Worm (Caenorhabditis elegans): ENCODE measurements around the gene ndus-8.
A peak's percentile ranks its signal among the peaks of the same experiment; 100 is the strongest.

The ndus-8 gene

DNA sequence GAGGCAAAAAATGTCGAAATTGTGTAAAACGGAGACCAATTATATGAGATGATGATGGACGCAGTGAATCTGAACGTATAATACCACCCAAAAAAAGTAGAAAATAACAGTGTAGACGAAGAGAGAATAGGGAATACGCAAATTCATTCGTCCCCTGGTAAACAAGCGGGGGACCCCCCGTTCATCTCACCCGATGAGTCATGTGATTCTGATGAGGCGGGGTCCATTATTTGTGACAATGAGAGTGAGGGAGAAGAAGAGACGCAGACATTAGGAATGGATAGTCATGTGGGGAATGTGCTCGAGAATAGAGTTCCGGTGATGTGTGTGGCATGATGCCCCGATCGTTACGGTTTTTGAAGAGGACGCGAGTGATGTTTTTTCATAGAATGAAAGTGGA lies 38.1 kb upstream of the ndus-8 start (continued):
- TF ChIP-seq fkh-4 (tag; optimal IDR thresholded peaks at IDR 0.05; ENCODE audit: borderline replicate concordance) (no peak), snu-23 (GFP tag; optimal IDR thresholded peaks at IDR 0.05) (peak; percentile 76), dpl-1 (GFP tag; optimal IDR thresholded peaks at IDR 0.05) (peak; percentile 24 to 58 (median 58)), nhr-84 (tag; optimal IDR thresholded peaks at IDR 0.05) (no peak), rnt-1 (tag; optimal IDR thresholded peaks at IDR 0.05) (peak; percentile 47), nhr-71 (tag; optimal IDR thresholded peaks at IDR 0.05) (peak; percentile 84), unc-62 (GFP tag; optimal IDR thresholded peaks at IDR 0.05) (no peak), jun-1 (tag; optimal IDR thresholded peaks at IDR 0.05) (peak; percentile 9), irx-1 (tag; optimal IDR thresholded peaks at IDR 0.05) (peak; percentile 24), ceh-82 (tag; optimal IDR thresholded peaks at IDR 0.05) (no peak), lin-13 (GFP tag; optimal IDR thresholded peaks at IDR 0.05) (peak; percentile 62), unc-86 (tag; optimal IDR thresholded peaks at IDR 0.05) (peak; percentile 50), snpc-4 (tag; optimal IDR thresholded peaks at IDR 0.05) (peak; percentile 2), aly-2 (tag; optimal IDR thresholded peaks at IDR 0.05) (no peak), efl-1 (optimal IDR thresholded peaks at IDR 0.05) (peak; percentile 27 to 60), efl-1 (GFP tag; optimal IDR thresholded peaks at IDR 0.05 in 1 of 2) (peak; percentile 56 to 96), C16A3.4 (tag; optimal IDR thresholded peaks at IDR 0.05) (peak; percentile 21), tlp-1 (tag; optimal IDR thresholded peaks at IDR 0.05) (no peak), nhr-90 (tag; optimal IDR thresholded peaks at IDR 0.05; ENCODE audit: poor library complexity) (peak; percentile 57), xbp-1 (tag; optimal IDR thresholded peaks at IDR 0.05) (peak; percentile 44), nhr-11 (tag; optimal IDR thresholded peaks at IDR 0.05) (no peak), lsy-2 (tag; optimal IDR thresholded peaks at IDR 0.05) (peak; percentile 38 to 61), zip-4 (GFP tag; optimal IDR thresholded peaks at IDR 0.05) (no peak), ceh-88 (GFP tag; IDR thresholded peaks at IDR 0.05) (0 out of 2 replicates have a peak, but pooled peaks have one; percentile 32), fkh-8 (tag; optimal IDR thresholded peaks at IDR 0.05) (no peak), ztf-11 (tag; optimal IDR thresholded peaks at IDR 0.05) (peak in 1 of 2 experiments; percentile 58), pqm-1 (tag; optimal IDR thresholded peaks at IDR 0.05) (no peak), mab-9 (GFP tag; IDR thresholded peaks at IDR 0.05) (no peak), skn-1 (tag; optimal IDR thresholded peaks at IDR 0.05) (peak; percentile 65), hpl-2 (GFP tag; optimal IDR thresholded peaks at IDR 0.05) (no peak), mep-1 (tag; optimal IDR thresholded peaks at IDR 0.05) (peak; percentile 87), ets-5 (GFP tag; IDR thresholded peaks at IDR 0.05) (no peak), grh-1 (GFP tag; IDR thresholded peaks at IDR 0.05) (peak; percentile 60), pag-3 (tag; optimal IDR thresholded peaks at IDR 0.05; ENCODE audit: borderline replicate concordance, insufficient read depth) (no peak), lin-14 (GFP tag; optimal IDR thresholded peaks at IDR 0.05) (peak; percentile 93), nhr-20 (tag; optimal IDR thresholded peaks at IDR 0.05) (peak; percentile 84), zag-1 (tag; optimal IDR thresholded peaks at IDR 0.05) (no peak), nhr-47 (tag; optimal IDR thresholded peaks at IDR 0.05) (peak; percentile 55)

DNA sequence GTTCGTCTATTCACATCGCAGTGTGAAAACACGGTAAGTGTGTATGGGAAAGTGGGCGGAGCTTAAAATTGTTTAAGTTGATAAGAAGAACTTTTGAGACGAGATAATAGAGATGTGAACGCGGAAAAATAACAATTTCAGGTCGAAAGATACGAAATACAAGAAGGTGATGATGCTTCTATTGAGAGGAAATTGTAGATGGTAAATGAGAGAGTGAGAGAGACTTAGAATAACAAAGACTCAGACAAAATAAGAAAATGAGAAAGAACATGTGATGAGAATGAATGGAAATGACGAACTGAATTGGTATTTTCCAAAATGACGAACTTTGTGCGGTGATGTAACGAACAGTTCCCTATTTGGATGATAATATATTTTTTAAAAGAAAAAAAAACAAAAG lies 37.1 kb upstream of the ndus-8 start:
- TF ChIP-seq sptf-1 (tag; optimal IDR thresholded peaks at IDR 0.05) = no peak
- TF ChIP-seq rnt-1 (tag; optimal IDR thresholded peaks at IDR 0.05) = no peak
- TF ChIP-seq nhr-12 (tag; optimal IDR thresholded peaks at IDR 0.05) = no peak
- TF ChIP-seq C16A3.4 (tag; optimal IDR thresholded peaks at IDR 0.05) = no peak
- peak; percentile 9 for TF ChIP-seq nhr-71 (tag; optimal IDR thresholded peaks at IDR 0.05)
- no peak for TF ChIP-seq nhr-85 (tag)
- TF ChIP-seq fkh-4 (tag; optimal IDR thresholded peaks at IDR 0.05; ENCODE audit: borderline replicate concordance) = no peak
- TF ChIP-seq isw-1 (GFP tag; IDR thresholded peaks at IDR 0.05) = no peak
- TF ChIP-seq hlh-4 (tag; optimal IDR thresholded peaks at IDR 0.05) = no peak
- no peak for TF ChIP-seq nhr-20 (tag; optimal IDR thresholded peaks at IDR 0.05)
- no peak for TF ChIP-seq ceh-8 (GFP tag; optimal IDR thresholded peaks at IDR 0.05)
- TF ChIP-seq ets-5 (GFP tag; IDR thresholded peaks at IDR 0.05) = no peak
- TF ChIP-seq mef-2 (tag; optimal IDR thresholded peaks at IDR 0.05) = no peak
- peak in 1 of 6 experiments; percentile 53 for TF ChIP-seq elt-3 (tag; optimal IDR thresholded peaks at IDR 0.05)
- no peak for TF ChIP-seq nhr-90 (tag; optimal IDR thresholded peaks at IDR 0.05; ENCODE audit: poor library complexity)
- TF ChIP-seq pax-3 (tag; optimal IDR thresholded peaks at IDR 0.05) = no peak
- TF ChIP-seq ama-1 (optimal IDR thresholded peaks at IDR 0.05) = no peak
- TF ChIP-seq ceh-88 (GFP tag; IDR thresholded peaks at IDR 0.05) = no peak
- TF ChIP-seq hpl-2 (GFP tag; optimal IDR thresholded peaks at IDR 0.05) = no peak
- no peak for TF ChIP-seq lin-15B (tag; optimal IDR thresholded peaks at IDR 0.05)
- TF ChIP-seq lin-39 (tag; optimal IDR thresholded peaks at IDR 0.05) = no peak
- no peak for TF ChIP-seq snu-23 (GFP tag; optimal IDR thresholded peaks at IDR 0.05)
- peak; percentile 34 for TF ChIP-seq lin-14 (GFP tag; optimal IDR thresholded peaks at IDR 0.05)
- no peak for TF ChIP-seq elt-2 (tag; optimal IDR thresholded peaks at IDR 0.05)
- TF ChIP-seq skn-1 (tag; optimal IDR thresholded peaks at IDR 0.05) = peak; percentile 19
- TF ChIP-seq lsy-2 (tag; optimal IDR thresholded peaks at IDR 0.05) = no peak
- TF ChIP-seq sox-4 (tag; optimal IDR thresholded peaks at IDR 0.05) = no peak
- no peak for TF ChIP-seq unc-62 (GFP tag; optimal IDR thresholded peaks at IDR 0.05)

Measured in whole organism, L1 larva.